Fruit fly (Drosophila melanogaster): ENCODE measurements around the gene Tgs1.

- TF ChIP-seq D1 (tag; optimal IDR thresholded peaks at IDR 0.05) (no peak), fd96Ca (GFP tag; IDR thresholded peaks at IDR 0.05) (no peak), Ets98B (GFP tag; IDR thresholded peaks at IDR 0.05) (no peak), EcR (GFP tag; optimal IDR thresholded peaks at IDR 0.05) (no peak)
Measured at dm6 chr3R:18230229-18230628, 25.1 kb upstream of the Tgs1 start.

Measured in whole organism, pupa.